Fruit fly (Drosophila melanogaster): ENCODE measurements around the gene mtgo.

Gene mtgo

DNA sequence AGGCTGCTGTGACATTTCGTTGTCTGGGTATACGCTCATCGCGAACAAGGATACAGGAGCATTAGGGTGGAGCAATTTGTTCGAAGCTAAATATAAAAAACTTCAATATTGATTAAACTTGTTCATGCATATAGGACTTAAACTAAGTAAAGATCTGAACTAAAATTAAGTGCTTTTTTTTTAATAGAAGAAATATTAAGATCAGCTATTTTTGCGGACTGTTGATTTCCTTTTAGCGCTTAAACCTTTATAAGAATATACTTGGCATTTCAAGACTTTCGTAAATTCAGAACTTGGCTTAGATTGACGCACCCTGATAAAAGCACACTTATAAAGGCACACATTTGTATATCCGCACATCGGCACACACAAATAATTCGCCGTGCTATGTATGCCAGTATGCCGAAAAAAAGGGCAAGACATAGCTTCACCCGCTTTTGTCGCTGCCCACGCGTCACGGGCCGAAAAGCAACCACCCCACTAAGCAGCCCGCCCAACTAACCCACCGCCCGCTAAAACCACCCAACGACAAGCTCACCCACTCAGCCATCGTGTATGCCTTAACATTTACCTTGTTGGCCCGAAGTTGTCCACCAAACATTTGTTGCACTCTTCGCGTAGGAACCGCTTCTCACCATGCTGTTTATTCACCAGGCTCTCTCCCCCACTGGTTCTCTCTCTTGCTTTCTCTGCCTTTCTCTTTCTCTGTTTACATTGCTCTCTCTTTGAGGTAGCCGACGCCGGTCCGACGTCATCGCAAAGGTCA, 3.0 kb downstream of the mtgo start (continued):
- peak; percentile 26; the same call in 1 of the 2 replicates for TF ChIP-seq vvl (GFP tag; IDR thresholded peaks at IDR 0.05)
- TF ChIP-seq inv (GFP tag; IDR thresholded peaks at IDR 0.05; ENCODE audit: partially characterized antibody): no peak
- TF ChIP-seq dmrt99B (tag; optimal IDR thresholded peaks at IDR 0.05): peak; percentile 64
- peak; percentile 69 for TF ChIP-seq CG6854 (GFP tag; optimal IDR thresholded peaks at IDR 0.05)
- TF ChIP-seq CG4282 (GFP tag; optimal IDR thresholded peaks at IDR 0.05): no peak
- peak; percentile 81 for TF ChIP-seq CG10543 (GFP tag; optimal IDR thresholded peaks at IDR 0.05)
- TF ChIP-seq tio (GFP tag; optimal IDR thresholded peaks at IDR 0.05): peak; percentile 27
- TF ChIP-seq CG10979 (tag; optimal IDR thresholded peaks at IDR 0.05): peak; percentile 2

dm6 chr2L:16548418-16549108, 3.7 kb downstream of the mtgo start:
- TF ChIP-seq caup (GFP tag; optimal IDR thresholded peaks at IDR 0.05; ENCODE audit: severe bottlenecking): peak; percentile 38
- no peak for TF ChIP-seq CG11247 (GFP tag; IDR thresholded peaks at IDR 0.05)
- TF ChIP-seq pros (GFP tag; optimal IDR thresholded peaks at IDR 0.05): no peak
- no peak for TF ChIP-seq stc (GFP tag; IDR thresholded peaks at IDR 0.05)
- TF ChIP-seq Asciz (GFP tag; optimal IDR thresholded peaks at IDR 0.05): peak; percentile 45
- no peak for TF ChIP-seq dati (GFP tag; IDR thresholded peaks at IDR 0.05)
- TF ChIP-seq ttk (GFP tag; IDR thresholded peaks at IDR 0.05): no peak
- TF ChIP-seq usp (GFP tag; optimal IDR thresholded peaks at IDR 0.05): no peak
- TF ChIP-seq HHEX (GFP tag; optimal IDR thresholded peaks at IDR 0.05): no peak
- TF ChIP-seq CG2712 (tag; optimal IDR thresholded peaks at IDR 0.05): no peak
- TF ChIP-seq CG31441 (GFP tag; IDR thresholded peaks at IDR 0.05): peak; percentile 48
- no peak for TF ChIP-seq CG18476 (GFP tag; optimal IDR thresholded peaks at IDR 0.05)
- TF ChIP-seq CG11504 (tag; optimal IDR thresholded peaks at IDR 0.05): peak; percentile 54
- 0 out of 3 replicates have a peak, but pooled peaks have one; percentile 19 for TF ChIP-seq CG3726 (GFP tag; IDR thresholded peaks at IDR 0.05)
- TF ChIP-seq cato (GFP tag; optimal IDR thresholded peaks at IDR 0.05; ENCODE audit: borderline replicate concordance): no peak
- no peak for TF ChIP-seq CG6254 (GFP tag; optimal IDR thresholded peaks at IDR 0.05)
- no peak for TF ChIP-seq grn (GFP tag; optimal IDR thresholded peaks at IDR 0.05)
- no peak for TF ChIP-seq Lhr (GFP tag; optimal IDR thresholded peaks at IDR 0.05)
- TF ChIP-seq Aef1 (GFP tag; IDR thresholded peaks at IDR 0.05): no peak
- TF ChIP-seq Taf1 (GFP tag; IDR thresholded peaks at IDR 0.05): no peak
- no peak for TF ChIP-seq CG11093 (GFP tag; IDR thresholded peaks at IDR 0.05)
- no peak for TF ChIP-seq zfh1 (GFP tag; IDR thresholded peaks at IDR 0.05)
- TF ChIP-seq CG12659 (GFP tag; optimal IDR thresholded peaks at IDR 0.05): no peak
- TF ChIP-seq Vsx1 (GFP tag; optimal IDR thresholded peaks at IDR 0.05): no peak
- TF ChIP-seq crp (GFP tag; optimal IDR thresholded peaks at IDR 0.05): no peak
- TF ChIP-seq dimm (GFP tag; IDR thresholded peaks at IDR 0.05): no peak
- no peak for TF ChIP-seq al (GFP tag; IDR thresholded peaks at IDR 0.05)
- TF ChIP-seq Dp (GFP tag; optimal IDR thresholded peaks at IDR 0.05): no peak
- peak; percentile 47 for TF ChIP-seq PHDP (tag; optimal IDR thresholded peaks at IDR 0.05)
- no peak for TF ChIP-seq CG4820 (GFP tag; optimal IDR thresholded peaks at IDR 0.05)
- TF ChIP-seq CG14667 (GFP tag; IDR thresholded peaks at IDR 0.05): no peak
- no peak for TF ChIP-seq D19B (GFP tag; optimal IDR thresholded peaks at IDR 0.05)
- TF ChIP-seq C15 (GFP tag; IDR thresholded peaks at IDR 0.05): no peak
- no peak for TF ChIP-seq chn (GFP tag; optimal IDR thresholded peaks at IDR 0.05)
- TF ChIP-seq pho (GFP tag; optimal IDR thresholded peaks at IDR 0.05): no peak
- no peak for TF ChIP-seq Six4 (GFP tag; optimal IDR thresholded peaks at IDR 0.05)
- no peak for TF ChIP-seq Nf-YB (GFP tag; optimal IDR thresholded peaks at IDR 0.05)
- peak; percentile 19 for TF ChIP-seq CG2120 (GFP tag; optimal IDR thresholded peaks at IDR 0.05)
- no peak for TF ChIP-seq onecut (GFP tag; IDR thresholded peaks at IDR 0.05)

Data from whole organism, embryonic.